Worm (Caenorhabditis elegans): Measurements from ENCODE around the gene tag-267.

DNA sequence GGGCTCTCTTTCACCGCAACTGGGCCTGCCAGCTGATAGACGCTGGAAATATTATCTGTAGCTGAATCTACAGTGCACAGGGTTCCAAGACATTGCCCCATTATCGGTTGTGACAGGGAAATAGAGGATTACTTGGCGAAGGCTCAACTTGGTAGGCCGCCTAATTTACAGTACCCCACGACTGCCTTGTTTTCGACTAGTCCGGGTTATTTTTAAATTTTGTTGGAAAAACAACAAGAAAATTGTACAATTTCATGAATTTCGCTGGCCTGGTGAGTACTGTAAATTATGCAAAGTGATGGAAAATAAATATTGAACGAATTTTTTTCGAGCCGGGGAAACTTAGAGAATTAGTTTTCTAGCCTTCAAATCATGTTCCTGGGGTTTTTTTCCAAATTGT is 4.5 kb upstream of the tag-267 start, which contains the start of gene T19C3.7:
- TF ChIP-seq pqm-1 (tag; optimal IDR thresholded peaks at IDR 0.05) (no peak), lin-39 (tag; optimal IDR thresholded peaks at IDR 0.05) (no peak), nhr-28 (tag; optimal IDR thresholded peaks at IDR 0.05) (no peak), skn-1 (tag; optimal IDR thresholded peaks at IDR 0.05) (no peak), nhr-237 (tag; optimal IDR thresholded peaks at IDR 0.05) (no peak), aha-1 (tag; optimal IDR thresholded peaks at IDR 0.05) (no peak), fos-1 (tag; optimal IDR thresholded peaks at IDR 0.05) (no peak), alr-1 (tag; optimal IDR thresholded peaks at IDR 0.05; ENCODE audit: borderline replicate concordance) (no peak), mdl-1 (tag; optimal IDR thresholded peaks at IDR 0.05) (no peak), elt-2 (tag; optimal IDR thresholded peaks at IDR 0.05) (no peak), nhr-12 (tag; optimal IDR thresholded peaks at IDR 0.05) (no peak), ztf-11 (tag; optimal IDR thresholded peaks at IDR 0.05) (no peak), mep-1 (tag; optimal IDR thresholded peaks at IDR 0.05) (no peak), nhr-11 (tag; optimal IDR thresholded peaks at IDR 0.05) (no peak)

Data from whole organism, L1 larva.